Worm (Caenorhabditis elegans) whole organism, L1 larva: ENCODE results near the gene srh-222.

Source experiments
- C34B4.2 ChIP-seq: sonication (generic microtip); optimal IDR thresholded peaks from 2 replicates; lab custom pipeline; 2017; ENCODE audit warnings: mild to moderate bottlenecking, missing genetic modification characterization, missing compliant biosample characterization
- aly-2 ChIP-seq: fragments of 150-350 bp; optimal IDR thresholded peaks from 2 replicates; lab custom pipeline; 2014; ENCODE audit warnings: missing biosample characterization, missing genetic modification characterization
- blmp-1 ChIP-seq: fragments of 150-350 bp; optimal IDR thresholded peaks from 2 replicates; lab custom pipeline; 2014; ENCODE audit warnings: missing biosample characterization, missing genetic modification characterization
- ceh-63 ChIP-seq: fragments of 200-800 bp; sonication (Bioruptor generic); optimal IDR thresholded peaks from 2 replicates; lab custom pipeline; 2018; ENCODE audit warnings: mild to moderate bottlenecking, missing genetic modification characterization, missing compliant biosample characterization
- ceh-8 ChIP-seq: fragments of 200-800 bp; sonication (Bioruptor generic); optimal IDR thresholded peaks from 2 replicates; lab custom pipeline; 2018; ENCODE audit warnings: mild to moderate bottlenecking, missing genetic modification characterization, moderate library complexity, missing compliant biosample characterization
- ces-1 ChIP-seq: fragments of 150-350 bp; optimal IDR thresholded peaks from 2 replicates; lab custom pipeline; 2014; ENCODE audit warnings: missing biosample characterization, missing genetic modification reagents, missing genetic modification characterization
- dpl-1 ChIP-seq, 3 experiments: fragments of 150-350 bp in 2 of 3; sonication (generic microtip) in 1 of 3; optimal IDR thresholded peaks; 2 replicates each; lab custom pipeline; 2014 to 2017; ENCODE audit warnings: missing biosample characterization in 3 of 3, missing genetic modification characterization in 3 of 3, missing genetic modification reagents in 3 of 3
- efl-1 ChIP-seq, 4 experiments: fragments of 150-350 bp; optimal IDR thresholded peaks in 3 of 4; peaks in 1 of 4; 1 replicate in 1 of 4; 2 replicates in 3 of 4; lab custom pipeline; 2014; ENCODE audit warnings: missing biosample characterization in 2 of 4, missing genetic modification characterization in 2 of 4, missing genetic modification reagents in 2 of 4
- efl-3 ChIP-seq: fragments of 200-800 bp; sonication (Bioruptor generic); optimal IDR thresholded peaks from 2 replicates; lab custom pipeline; 2018; ENCODE audit warnings: mild to moderate bottlenecking, missing genetic modification characterization, missing compliant biosample characterization
- egl-27 ChIP-seq, 2 experiments: fragments of 150-350 bp in 1 of 2; sonication (generic microtip); optimal IDR thresholded peaks; 3 replicates each; lab custom pipeline; 2017 to 2018; ENCODE audit warnings: missing biosample characterization in 2 of 2, missing genetic modification characterization in 2 of 2, missing genetic modification reagents in 2 of 2
- elt-2 ChIP-seq: sonication (generic microtip); optimal IDR thresholded peaks from 2 replicates; lab custom pipeline; 2016; ENCODE audit warnings: missing genetic modification characterization, mild to moderate bottlenecking, inconsistent platforms, missing compliant biosample characterization, missing genetic modification reagents
- elt-3 ChIP-seq, 6 experiments: fragments of 150-350 bp in 1 of 6; sonication (generic microtip); optimal IDR thresholded peaks; 2 replicates each; lab custom pipeline; 2017 to 2018; ENCODE audit warnings: missing biosample characterization in 6 of 6, missing genetic modification characterization in 6 of 6, inconsistent platforms in 1 of 6
- fkh-8 ChIP-seq: sonication (generic microtip); optimal IDR thresholded peaks from 2 replicates; lab custom pipeline; 2016; ENCODE audit warnings: mild to moderate bottlenecking, missing genetic modification characterization, missing compliant biosample characterization
- grh-1 ChIP-seq: fragments of 200-800 bp; sonication (Bioruptor generic); IDR thresholded peaks from 2 replicates; pipeline ENCODE4 v1.3.6; 2022; ENCODE audit warnings: missing genetic modification reagents, missing genetic modification characterization, missing compliant biosample characterization
- irx-1 ChIP-seq: sonication (generic microtip); optimal IDR thresholded peaks from 2 replicates; lab custom pipeline; 2016; ENCODE audit warnings: missing genetic modification characterization, missing compliant biosample characterization
- isw-1 ChIP-seq: fragments of 200-800 bp; sonication (Bioruptor generic); IDR thresholded peaks from 2 replicates; pipeline ENCODE4 v1.3.6; 2022; ENCODE audit warnings: missing genetic modification characterization, missing compliant biosample characterization
- lin-14 ChIP-seq: fragments of 200-800 bp; sonication (Bioruptor generic); optimal IDR thresholded peaks from 2 replicates; lab custom pipeline; 2018; ENCODE audit warnings: mild to moderate bottlenecking, missing genetic modification characterization, moderate library complexity, missing compliant biosample characterization
- lin-15B ChIP-seq: fragments of 150-350 bp; sonication (generic microtip); optimal IDR thresholded peaks from 3 replicates; lab custom pipeline; 2014; ENCODE audit warnings: missing biosample characterization, missing genetic modification characterization
- lin-35 ChIP-seq, 2 experiments: fragments of 150-350 bp; optimal IDR thresholded peaks; 2 replicates each; lab custom pipeline; 2014; ENCODE audit warnings: missing biosample characterization in 2 of 2, missing genetic modification characterization in 2 of 2, missing genetic modification reagents in 2 of 2
- lin-39 ChIP-seq: fragments of 150-350 bp; optimal IDR thresholded peaks from 2 replicates; lab custom pipeline; 2014; ENCODE audit warnings: missing biosample characterization, missing genetic modification reagents, missing genetic modification characterization
- lsy-2 ChIP-seq, 2 experiments: fragments of 150-350 bp; optimal IDR thresholded peaks; 2 replicates each; lab custom pipeline; 2014; ENCODE audit warnings: missing biosample characterization in 2 of 2, missing genetic modification characterization in 2 of 2
- mab-9 ChIP-seq: fragments of 200-800 bp; sonication (Bioruptor generic); IDR thresholded peaks from 2 replicates; pipeline ENCODE4 v1.3.6; 2022; ENCODE audit warnings: missing genetic modification reagents, missing genetic modification characterization, missing compliant biosample characterization
- mef-2 ChIP-seq: fragments of 150-350 bp; optimal IDR thresholded peaks from 2 replicates; lab custom pipeline; 2014; ENCODE audit warnings: missing biosample characterization, missing genetic modification characterization
- mep-1 ChIP-seq: fragments of 150-350 bp; optimal IDR thresholded peaks from 2 replicates; lab custom pipeline; 2014; ENCODE audit warnings: missing biosample characterization, missing genetic modification characterization
- nhr-11 ChIP-seq: fragments of 150-350 bp; optimal IDR thresholded peaks from 2 replicates; lab custom pipeline; 2014; ENCODE audit warnings: missing biosample characterization, missing genetic modification characterization
- nhr-12 ChIP-seq: sonication (generic microtip); optimal IDR thresholded peaks from 2 replicates; lab custom pipeline; 2017; ENCODE audit warnings: missing biosample characterization, missing genetic modification characterization
- nhr-20 ChIP-seq: sonication (generic microtip); optimal IDR thresholded peaks from 2 replicates; lab custom pipeline; 2016; ENCODE audit warnings: mild to moderate bottlenecking, missing genetic modification characterization, missing compliant biosample characterization
- nhr-28 ChIP-seq: fragments of 150-350 bp; optimal IDR thresholded peaks from 2 replicates; lab custom pipeline; 2014; ENCODE audit warnings: missing biosample characterization, missing genetic modification characterization
- nhr-47 ChIP-seq: sonication (generic microtip); optimal IDR thresholded peaks from 2 replicates; lab custom pipeline; 2016; ENCODE audit warnings: mild to moderate bottlenecking, missing genetic modification characterization, moderate library complexity, missing compliant biosample characterization
- nhr-71 ChIP-seq: sonication (generic microtip); optimal IDR thresholded peaks from 2 replicates; lab custom pipeline; 2016; ENCODE audit warnings: mild to moderate bottlenecking, missing genetic modification characterization, moderate library complexity, missing compliant biosample characterization
- nhr-84 ChIP-seq: sonication (generic microtip); optimal IDR thresholded peaks from 2 replicates; lab custom pipeline; 2017; ENCODE audit warnings: missing biosample characterization, missing genetic modification characterization
- pax-3 ChIP-seq: fragments of 200-800 bp; sonication (Bioruptor generic); optimal IDR thresholded peaks from 2 replicates; lab custom pipeline; 2018; ENCODE audit warnings: mild to moderate bottlenecking, missing genetic modification characterization, moderate library complexity, missing compliant biosample characterization
- pqm-1 ChIP-seq: sonication (generic microtip); optimal IDR thresholded peaks from 3 replicates; lab custom pipeline; 2017; ENCODE audit warnings: missing biosample characterization, missing genetic modification characterization
- rnt-1 ChIP-seq: sonication (generic microtip); optimal IDR thresholded peaks from 2 replicates; lab custom pipeline; 2016; ENCODE audit warnings: mild to moderate bottlenecking, missing genetic modification characterization, moderate library complexity, missing compliant biosample characterization
- skn-1 ChIP-seq: fragments of 150-350 bp; optimal IDR thresholded peaks from 2 replicates; lab custom pipeline; 2014; ENCODE audit warnings: missing biosample characterization, missing genetic modification characterization
- sox-4 ChIP-seq: sonication (generic microtip); optimal IDR thresholded peaks from 2 replicates; lab custom pipeline; 2016; ENCODE audit warnings: missing genetic modification characterization, missing compliant biosample characterization
- sptf-1 ChIP-seq: fragments of 150-350 bp; optimal IDR thresholded peaks from 2 replicates; lab custom pipeline; 2014; ENCODE audit warnings: missing biosample characterization, missing genetic modification characterization
- tbx-2 ChIP-seq: sonication (generic microtip); optimal IDR thresholded peaks from 2 replicates; lab custom pipeline; 2016; ENCODE audit warnings: missing genetic modification characterization, missing compliant biosample characterization
- unc-130 ChIP-seq: fragments of 150-350 bp; optimal IDR thresholded peaks from 2 replicates; lab custom pipeline; 2017; ENCODE audit warnings: missing biosample characterization, missing genetic modification characterization, inconsistent platforms
- unc-62 ChIP-seq: fragments of 150-350 bp; optimal IDR thresholded peaks from 2 replicates; lab custom pipeline; 2014; ENCODE audit warnings: missing biosample characterization, missing genetic modification reagents, missing genetic modification characterization
- vab-15 ChIP-seq: sonication (generic microtip); optimal IDR thresholded peaks from 2 replicates; lab custom pipeline; 2017; ENCODE audit warnings: missing genotype, mild to moderate bottlenecking, missing genetic modification characterization, missing compliant biosample characterization
- zag-1 ChIP-seq: fragments of 150-350 bp; optimal IDR thresholded peaks from 2 replicates; lab custom pipeline; 2014; ENCODE audit warnings: missing biosample characterization, missing genetic modification characterization
- zip-4 ChIP-seq: fragments of 200-800 bp; sonication (Bioruptor generic); optimal IDR thresholded peaks from 2 replicates; lab custom pipeline; 2018; ENCODE audit warnings: mild to moderate bottlenecking, missing genetic modification characterization, moderate library complexity, missing compliant biosample characterization
- ztf-4 ChIP-seq: fragments of 150-350 bp; optimal IDR thresholded peaks from 2 replicates; lab custom pipeline; 2014; ENCODE audit warnings: missing biosample characterization, missing genetic modification characterization

Gene srh-222

ce11 chrIV:4028177-4028576 is 48.6 kb downstream of the srh-222 start (continued):
- TF ChIP-seq ceh-8 (GFP tag; lab: Kevin White, UChicago): peak; percentile 37
- TF ChIP-seq C34B4.2: no peak
- peak; percentile 13 to 66 for TF ChIP-seq lsy-2 (tag; optimal IDR thresholded peaks at IDR 0.05; lab: Kevin White, UChicago)
- TF ChIP-seq lin-14 (GFP tag; lab: Kevin White, UChicago): peak; percentile 91
- TF ChIP-seq lin-35 (GFP tag; optimal IDR thresholded peaks at IDR 0.05; lab: Kevin White, UChicago): peak; percentile 57 to 67
- TF ChIP-seq nhr-84 (tag; lab: Kevin White, UChicago): no peak
- TF ChIP-seq mep-1 (tag; lab: Kevin White, UChicago): peak; percentile 37
- TF ChIP-seq lin-39 (tag; lab: Kevin White, UChicago): no peak
- TF ChIP-seq sox-4 (tag; lab: Kevin White, UChicago): no peak
- peak; percentile 64 for TF ChIP-seq blmp-1 (tag; lab: Kevin White, UChicago)
- peak; percentile 59 for TF ChIP-seq ztf-4
- TF ChIP-seq unc-130: peak; percentile 76
- no peak for TF ChIP-seq ceh-63 (GFP tag; lab: Kevin White, UChicago)
- TF ChIP-seq pqm-1 (tag; lab: Kevin White, UChicago): no peak
- no peak for TF ChIP-seq lin-15B (tag; lab: Kevin White, UChicago)
- TF ChIP-seq nhr-12: no peak
- peak; percentile 72 for TF ChIP-seq nhr-47 (tag; lab: Kevin White, UChicago)
- peak; percentile 81 for TF ChIP-seq nhr-20 (tag; lab: Kevin White, UChicago)
- no peak for TF ChIP-seq pax-3 (tag; lab: Kevin White, UChicago)
- TF ChIP-seq nhr-11 (tag; lab: Kevin White, UChicago): no peak
- TF ChIP-seq aly-2 (tag; lab: Kevin White, UChicago): no peak
- peak; percentile 82 for TF ChIP-seq tbx-2 (tag; lab: Kevin White, UChicago)
- no peak for TF ChIP-seq nhr-28 (tag; lab: Kevin White, UChicago)
- TF ChIP-seq sptf-1 (tag; lab: Kevin White, UChicago): no peak
- no peak for TF ChIP-seq efl-3 (GFP tag; lab: Kevin White, UChicago)
- no peak for TF ChIP-seq isw-1 (GFP tag; lab: Robert Waterston, UW)
- TF ChIP-seq mab-9 (GFP tag; lab: Robert Waterston, UW): no peak
- peak; percentile 86 for TF ChIP-seq nhr-71
- TF ChIP-seq rnt-1: peak; percentile 76
- TF ChIP-seq egl-27 (tag; optimal IDR thresholded peaks at IDR 0.05; lab: Kevin White, UChicago): no peak
- TF ChIP-seq mef-2: no peak
- no peak for TF ChIP-seq grh-1 (GFP tag; lab: Robert Waterston, UW)
- peak; percentile 51 to 60 for TF ChIP-seq efl-1 (optimal IDR thresholded peaks at IDR 0.05; lab: Kevin White, UChicago)
- TF ChIP-seq efl-1 (GFP tag; optimal IDR thresholded peaks at IDR 0.05 in 1 of 2; lab: Kevin White, UChicago): peak in 1 of 2 experiments; percentile 95
- TF ChIP-seq zip-4 (GFP tag; lab: Kevin White, UChicago): no peak
- TF ChIP-seq dpl-1 (GFP tag; optimal IDR thresholded peaks at IDR 0.05; lab: Kevin White, UChicago): peak in 2 of 3 experiments; percentile 21 to 36

- no peak for TF ChIP-seq irx-1 (tag; lab: Kevin White, UChicago)
- TF ChIP-seq fkh-8 (tag; lab: Kevin White, UChicago): no peak
- TF ChIP-seq unc-62 (GFP tag; lab: Kevin White, UChicago): no peak
- no peak for TF ChIP-seq ces-1
- no peak for TF ChIP-seq zag-1 (tag; lab: Kevin White, UChicago)
- TF ChIP-seq vab-15: no peak
- peak; percentile 63 for TF ChIP-seq elt-2 (tag; lab: Kevin White, UChicago)
- TF ChIP-seq efl-1 (optimal IDR thresholded peaks at IDR 0.05; lab: Kevin White, UChicago): no peak
- TF ChIP-seq efl-1 (GFP tag; optimal IDR thresholded peaks at IDR 0.05 in 1 of 2; lab: Kevin White, UChicago): peak in 1 of 2 experiments; percentile 50
- no peak for TF ChIP-seq aly-2 (tag; lab: Kevin White, UChicago)
- no peak for TF ChIP-seq skn-1 (tag; lab: Kevin White, UChicago)
- peak in 1 of 2 experiments; percentile 44 for TF ChIP-seq lin-35 (GFP tag; optimal IDR thresholded peaks at IDR 0.05; lab: Kevin White, UChicago)
- peak in 1 of 6 experiments; percentile 27 for TF ChIP-seq elt-3 (tag; optimal IDR thresholded peaks at IDR 0.05; lab: Kevin White, UChicago)
- no peak for TF ChIP-seq mep-1 (tag; lab: Kevin White, UChicago)
- peak; percentile 57 for TF ChIP-seq blmp-1 (tag; lab: Kevin White, UChicago)
Measured at ce11 chrIV:4029288-4029687, 49.7 kb downstream of the srh-222 start.
